Fruit fly (Drosophila melanogaster) whole organism, pupa: ENCODE measurements around the gene CG2124.

Experiments used
- CG10348 ChIP-seq: fragments of 200-800 bp; sonication (Bioruptor generic); IDR thresholded peaks from 2 replicates; pipeline ENCODE4 v1.3.6; 2022; ENCODE audit warnings: missing biosample characterization, missing genetic modification characterization
- CG12605 ChIP-seq: fragments of 200-800 bp; sonication (Bioruptor generic); IDR thresholded peaks from 2 replicates; pipeline ENCODE4 v1.3.6; 2022; ENCODE audit warnings: missing biosample characterization, missing genetic modification characterization
- CG13204 ChIP-seq: fragments of 200-800 bp; sonication (Bioruptor generic); optimal IDR thresholded peaks from 2 replicates; lab custom pipeline; 2018; ENCODE audit warnings: missing biosample characterization, mild to moderate bottlenecking, missing genetic modification characterization, moderate library complexity
- CG14655 ChIP-seq: fragments of 200-800 bp; sonication (Bioruptor generic); optimal IDR thresholded peaks from 3 replicates; lab custom pipeline; 2017; ENCODE audit warnings: mild to moderate bottlenecking, missing biosample characterization, missing genetic modification reagents, missing genetic modification characterization
- CG15710 ChIP-seq: fragments of 200-800 bp; sonication (Bioruptor generic); optimal IDR thresholded peaks from 2 replicates; lab custom pipeline; 2018; ENCODE audit warnings: missing biosample characterization, mild to moderate bottlenecking, missing genetic modification characterization, moderate library complexity
- CG17806 ChIP-seq: fragments of 200-800 bp; sonication (Bioruptor generic); optimal IDR thresholded peaks from 2 replicates; lab custom pipeline; 2018; ENCODE audit warnings: missing biosample characterization, mild to moderate bottlenecking, missing genetic modification characterization, moderate library complexity
- CG32121 ChIP-seq: fragments of 200-800 bp; sonication (Bioruptor generic); IDR thresholded peaks from 2 replicates; pipeline ENCODE4 v1.3.6; 2022; ENCODE audit warnings: missing biosample characterization, missing genetic modification characterization
- CG34367 ChIP-seq: fragments of 200-800 bp; sonication (Bioruptor generic); optimal IDR thresholded peaks from 2 replicates; lab custom pipeline; 2018; ENCODE audit warnings: missing biosample characterization, mild to moderate bottlenecking, missing genetic modification characterization
- CG4496 ChIP-seq: fragments of 200-800 bp; sonication (Bioruptor generic); IDR thresholded peaks from 3 replicates; pipeline ENCODE4 v1.3.6; 2022; ENCODE audit warnings: missing biosample characterization, missing genetic modification characterization
- CG8159 ChIP-seq: fragments of 200-800 bp; sonication (Bioruptor generic); optimal IDR thresholded peaks from 3 replicates; lab custom pipeline; 2018; ENCODE audit warnings: missing biosample characterization, mild to moderate bottlenecking, missing genetic modification characterization, moderate library complexity
- CG8301 ChIP-seq: fragments of 200-800 bp; sonication (Bioruptor generic); optimal IDR thresholded peaks from 2 replicates; lab custom pipeline; 2018; ENCODE audit warnings: missing biosample characterization, mild to moderate bottlenecking, missing genetic modification characterization
- CG9948 ChIP-seq: fragments of 200-800 bp; sonication (Bioruptor generic); optimal IDR thresholded peaks from 2 replicates; lab custom pipeline; 2018; ENCODE audit warnings: missing biosample characterization, mild to moderate bottlenecking, missing genetic modification characterization, moderate library complexity
- D1 ChIP-seq: fragments of 200-800 bp; sonication (Bioruptor generic); optimal IDR thresholded peaks from 2 replicates; lab custom pipeline; 2018; ENCODE audit warnings: missing biosample characterization, mild to moderate bottlenecking, missing genetic modification characterization, moderate library complexity
- EcR ChIP-seq: fragments of 200-800 bp; sonication (Bioruptor generic); optimal IDR thresholded peaks from 3 replicates; lab custom pipeline; 2019; ENCODE audit warnings: missing biosample characterization, missing genetic modification characterization, mild to moderate bottlenecking, moderate library complexity, missing genetic modification reagents
- Ets98B ChIP-seq: fragments of 200-800 bp; sonication (Bioruptor generic); IDR thresholded peaks from 2 replicates; pipeline ENCODE4 v1.3.6; 2022; ENCODE audit warnings: missing biosample characterization, missing genetic modification characterization
- Pif1A ChIP-seq: fragments of 200-800 bp; sonication (Bioruptor generic); optimal IDR thresholded peaks from 3 replicates; lab custom pipeline; 2016; ENCODE audit warnings: missing biosample characterization, missing genetic modification characterization
- Pif1B ChIP-seq: fragments of 200-800 bp; sonication (Bioruptor generic); optimal IDR thresholded peaks from 3 replicates; lab custom pipeline; 2016; ENCODE audit warnings: missing biosample characterization, missing genetic modification characterization
- Snoo ChIP-seq: fragments of 200-800 bp; sonication (Bioruptor generic); optimal IDR thresholded peaks from 3 replicates; lab custom pipeline; 2017; ENCODE audit warnings: missing biosample characterization, mild to moderate bottlenecking, missing genetic modification characterization, inconsistent platforms
- fd96Ca ChIP-seq: fragments of 200-800 bp; sonication (Bioruptor generic); IDR thresholded peaks from 3 replicates; pipeline ENCODE4 v1.3.6; 2022; ENCODE audit warnings: missing biosample characterization, missing genetic modification characterization
- gl ChIP-seq: fragments of 200-800 bp; sonication (Bioruptor generic); optimal IDR thresholded peaks from 2 replicates; lab custom pipeline; 2018; ENCODE audit warnings: missing biosample characterization, mild to moderate bottlenecking, missing genetic modification characterization
- rn ChIP-seq: fragments of 200-800 bp; sonication (Bioruptor generic); IDR thresholded peaks from 2 replicates; pipeline ENCODE4 v1.3.6; 2022; ENCODE audit warnings: missing biosample characterization, missing genetic modification characterization

CG2124 gene

DNA sequence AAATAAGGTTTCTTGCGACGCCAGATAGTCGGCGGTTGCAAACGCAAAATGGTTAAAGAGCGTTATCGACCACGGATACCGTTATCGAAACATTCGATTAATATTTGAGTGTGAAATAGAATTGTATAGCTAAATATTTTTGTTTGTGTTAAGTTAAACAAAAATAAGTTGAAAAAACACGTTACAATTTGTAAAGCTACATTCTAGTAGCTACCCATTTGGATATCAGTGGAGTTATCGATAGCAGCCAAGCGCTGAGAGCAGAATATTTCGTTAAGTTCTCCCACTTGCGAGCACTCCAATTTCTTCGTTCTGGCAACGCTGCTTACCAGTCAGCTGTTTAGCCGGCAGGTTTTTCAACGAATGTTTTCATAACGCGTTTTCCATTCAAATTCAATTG, at the start of gene CG2124, which contains the start of gene Hmr:
Gene CG2124, plus strand, starts transcription at position 310 of the 400 bp plus-strand sequence.
Gene Hmr, minus strand, starts transcription at position 43 of the 400 bp plus-strand sequence.
- TF ChIP-seq EcR (GFP tag; lab: Kevin White, UChicago) (no peak), CG13204 (GFP tag; lab: Kevin White, UChicago) (no peak), CG32121 (GFP tag; lab: Robert Waterston, UW) (no peak), Snoo (tag; lab: Kevin White, UChicago) (no peak), CG9948 (tag; lab: Kevin White, UChicago) (no peak), fd96Ca (GFP tag; lab: Robert Waterston, UW) (no peak), Ets98B (GFP tag; lab: Robert Waterston, UW) (no peak), Pif1B (no peak), CG17806 (tag; lab: Kevin White, UChicago) (no peak), CG34367 (no peak), CG15710 (no peak), CG14655 (no peak), gl (tag; lab: Kevin White, UChicago) (no peak), CG10348 (no peak), CG8159 (tag; lab: Kevin White, UChicago) (no peak), rn (no peak)

DNA sequence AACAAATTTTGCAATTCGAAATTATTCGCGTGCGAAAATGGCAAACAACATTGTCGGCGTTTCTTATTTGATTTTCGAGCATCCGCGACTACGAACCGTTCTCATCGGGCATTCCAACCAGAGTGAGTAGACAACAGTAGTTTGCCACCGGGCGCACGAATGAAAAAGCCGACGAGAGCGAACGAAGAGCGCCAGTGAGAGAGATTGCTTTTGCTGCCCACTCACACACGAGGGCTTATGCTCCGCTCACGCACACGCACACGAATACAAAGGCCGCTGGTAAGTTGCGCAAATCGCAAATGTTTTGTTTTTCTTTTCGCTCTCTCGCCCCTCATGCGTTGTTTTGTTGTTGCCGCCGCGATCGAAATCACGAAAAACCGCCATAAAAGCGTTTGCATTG, 49.3 kb upstream of the CG2124 start:
- TF ChIP-seq CG12605 (no peak), Snoo (tag; lab: Kevin White, UChicago) (no peak), CG14655 (no peak), EcR (GFP tag; lab: Kevin White, UChicago) (peak; percentile 26), D1 (no peak), CG13204 (GFP tag; lab: Kevin White, UChicago) (peak; percentile 59), CG34367 (no peak), gl (tag; lab: Kevin White, UChicago) (peak; percentile 42), Ets98B (GFP tag; lab: Robert Waterston, UW) (no peak)

- TF ChIP-seq Snoo (tag; lab: Kevin White, UChicago) (peak; percentile 90), CG12605 (peak; percentile 90), D1 (peak; percentile 68), CG34367 (peak; percentile 87), EcR (GFP tag; lab: Kevin White, UChicago) (peak; percentile 9), CG15710 (peak; percentile 83), CG8301 (peak; percentile 93), Ets98B (GFP tag; lab: Robert Waterston, UW) (peak; percentile 97), CG4496 (GFP tag; lab: Robert Waterston, UW) (peak; percentile 98), CG17806 (tag; lab: Kevin White, UChicago) (peak; percentile 86), CG9948 (tag; lab: Kevin White, UChicago) (peak; percentile 87), fd96Ca (GFP tag; lab: Robert Waterston, UW) (peak; percentile 96), Pif1B (peak; percentile 90), CG14655 (peak; percentile 95), CG32121 (GFP tag; lab: Robert Waterston, UW) (peak; percentile 96), gl (tag; lab: Kevin White, UChicago) (peak; percentile 51), Pif1A (GFP tag; lab: Kevin White, UChicago) (peak; percentile 92), CG13204 (GFP tag; lab: Kevin White, UChicago) (peak; percentile 30), CG8159 (tag; lab: Kevin White, UChicago) (peak; percentile 87), rn (peak; percentile 83), CG10348 (peak; percentile 76)
Observed at dm6 chrX:10547070-10547856, 48.7 kb upstream of the CG2124 start.

DNA sequence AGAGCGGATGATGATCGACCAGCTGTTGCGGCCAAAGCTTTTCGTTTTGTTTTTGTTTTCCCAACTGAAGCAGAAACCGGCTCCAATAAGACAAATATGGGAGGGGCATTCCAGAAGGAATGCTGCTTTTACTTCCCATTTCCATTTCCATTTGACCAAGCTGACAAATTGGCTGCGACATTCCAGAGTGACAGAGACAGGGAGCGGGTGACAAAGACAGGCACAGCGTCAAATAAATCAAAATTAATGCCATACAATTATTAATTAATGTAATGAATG, 48.1 kb upstream of the CG2124 start:
- TF ChIP-seq CG12605 (no peak), CG8301 (no peak), gl (tag; lab: Kevin White, UChicago) (no peak), rn (no peak), CG10348 (no peak), CG8159 (tag; lab: Kevin White, UChicago) (no peak)

DNA sequence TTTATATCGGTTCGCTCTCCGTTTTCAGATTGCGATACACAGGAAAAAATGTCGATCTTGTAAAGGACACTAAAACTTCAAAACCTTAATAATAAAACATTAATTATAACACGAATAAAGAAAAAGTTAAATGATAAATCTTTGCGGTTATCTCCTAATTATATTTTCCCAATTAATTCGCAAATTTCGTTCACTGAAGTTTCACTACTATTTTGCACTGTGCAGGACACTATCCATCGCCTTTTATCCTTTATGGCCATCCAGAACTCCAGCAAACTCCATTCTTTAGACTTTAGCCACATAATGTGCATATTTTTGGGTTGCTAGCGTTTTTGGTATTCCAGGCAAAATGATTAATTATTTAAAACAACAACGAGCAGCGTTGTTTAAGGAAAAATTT, 46.9 kb upstream of the CG2124 start:
- TF ChIP-seq CG17806 (tag; lab: Kevin White, UChicago): peak; percentile 0
- TF ChIP-seq CG10348: no peak
- TF ChIP-seq CG8159 (tag; lab: Kevin White, UChicago): peak; percentile 11

dm6 chrX:10557432-10557831, 38.5 kb upstream of the CG2124 start:
- TF ChIP-seq rn (peak; percentile 74), CG34367 (peak; percentile 58), gl (tag; lab: Kevin White, UChicago) (peak; percentile 36), CG4496 (GFP tag; lab: Robert Waterston, UW) (peak; percentile 80; the same call in 2 of the 3 replicates), CG8301 (peak; percentile 94), CG15710 (peak; percentile 67), Pif1A (GFP tag; lab: Kevin White, UChicago) (peak; percentile 87), CG32121 (GFP tag; lab: Robert Waterston, UW) (peak; percentile 78), CG8159 (tag; lab: Kevin White, UChicago) (peak; percentile 73), D1 (peak; percentile 21), CG13204 (GFP tag; lab: Kevin White, UChicago) (peak; percentile 22), CG17806 (tag; lab: Kevin White, UChicago) (peak; percentile 70), CG9948 (tag; lab: Kevin White, UChicago) (peak; percentile 75), fd96Ca (GFP tag; lab: Robert Waterston, UW) (peak; percentile 87), Pif1B (peak; percentile 91), Ets98B (GFP tag; lab: Robert Waterston, UW) (peak; percentile 76), CG12605 (peak; percentile 53), Snoo (tag; lab: Kevin White, UChicago) (peak; percentile 89), CG10348 (no peak), EcR (GFP tag; lab: Kevin White, UChicago) (no peak), CG14655 (peak; percentile 97)
